Fruit fly (Drosophila melanogaster): ENCODE measurements around the gene Jwa.

Gene Jwa

DNA sequence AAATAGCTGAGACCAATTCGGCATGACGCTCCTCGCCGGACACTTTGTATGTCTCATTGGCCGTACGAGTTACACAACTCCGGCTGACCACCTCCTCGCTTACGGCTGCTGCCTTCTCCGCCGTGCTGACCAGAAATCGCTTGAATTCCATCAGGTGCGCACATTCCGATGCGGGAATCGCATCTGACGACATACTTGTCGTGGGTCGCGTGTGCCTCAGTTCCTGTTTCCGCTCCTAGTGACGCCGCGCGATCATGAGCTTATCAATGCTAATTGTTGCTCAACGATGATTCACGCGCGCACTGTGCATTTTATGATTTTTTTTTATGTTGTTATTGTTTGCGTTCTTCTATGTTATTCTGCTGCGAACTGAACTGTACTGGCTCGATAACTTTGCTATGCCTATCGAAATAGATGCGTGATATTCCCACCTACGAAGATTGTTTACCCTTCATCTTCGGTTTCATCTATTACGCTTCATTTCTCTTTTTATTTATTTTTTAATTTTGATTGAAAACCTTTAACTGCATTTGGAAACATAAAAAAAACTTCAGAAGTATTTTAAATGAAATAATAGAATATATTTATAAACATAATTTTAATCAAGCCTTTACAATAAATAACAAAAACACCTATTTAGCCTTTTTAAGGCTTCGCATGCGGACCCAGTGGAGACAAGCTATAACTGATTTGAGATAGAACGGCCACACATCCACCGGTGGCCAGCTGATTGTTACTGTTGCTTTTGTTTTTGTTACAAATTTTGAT, 2.6 kb downstream of the Jwa start, which contains the start of the genes CG10376 and CG10343 (continued):
- TF ChIP-seq CG8924 (tag; optimal IDR thresholded peaks at IDR 0.05) = peak; percentile 95
- TF ChIP-seq CG10543 (GFP tag; optimal IDR thresholded peaks at IDR 0.05) = peak; percentile 92
- TF ChIP-seq CG17612 (GFP tag; IDR thresholded peaks at IDR 0.05) = 0 out of 2 replicates have a peak, but pooled peaks have one; percentile 38
- no peak for TF ChIP-seq gce (GFP tag; IDR thresholded peaks at IDR 0.05)
- TF ChIP-seq luna (GFP tag; optimal IDR thresholded peaks at IDR 0.05) = no peak
- TF ChIP-seq CG12104 (GFP tag; optimal IDR thresholded peaks at IDR 0.05) = peak; percentile 82
- TF ChIP-seq CG17802 (tag; optimal IDR thresholded peaks at IDR 0.05) = peak; percentile 95
- TF ChIP-seq pros (GFP tag; optimal IDR thresholded peaks at IDR 0.05) = no peak
- TF ChIP-seq CG31224 (GFP tag; IDR thresholded peaks at IDR 0.05) = peak; percentile 82
- TF ChIP-seq C15 (GFP tag; IDR thresholded peaks at IDR 0.05) = no peak; the same call in 2 of the 3 replicates
- peak; percentile 77 for TF ChIP-seq CG3281 (GFP tag; optimal IDR thresholded peaks at IDR 0.05)
- TF ChIP-seq CG9876 (GFP tag; optimal IDR thresholded peaks at IDR 0.05) = peak; percentile 43
- TF ChIP-seq row (GFP tag; IDR thresholded peaks at IDR 0.05) = peak; percentile 97
- no peak for TF ChIP-seq CG10321 (GFP tag; IDR thresholded peaks at IDR 0.05)
- TF ChIP-seq CG2875 (GFP tag; optimal IDR thresholded peaks at IDR 0.05) = peak; percentile 52
- TF ChIP-seq odd (GFP tag; optimal IDR thresholded peaks at IDR 0.05) = peak; percentile 59
- TF ChIP-seq fu2 (GFP tag; optimal IDR thresholded peaks at IDR 0.05) = peak; percentile 30
- TF ChIP-seq Stat92E (GFP tag; optimal IDR thresholded peaks at IDR 0.05) = peak in 1 of 3 experiments; percentile 54
- peak; percentile 99 for TF ChIP-seq D19A (tag; optimal IDR thresholded peaks at IDR 0.05)
- TF ChIP-seq sug (tag; optimal IDR thresholded peaks at IDR 0.05) = peak; percentile 95
- TF ChIP-seq CG6683 (GFP tag; optimal IDR thresholded peaks at IDR 0.05) = peak; percentile 68
- peak; percentile 65 for TF ChIP-seq CG3065 (GFP tag; optimal IDR thresholded peaks at IDR 0.05)
- TF ChIP-seq unpg (GFP tag; optimal IDR thresholded peaks at IDR 0.05) = peak; percentile 90
- peak; percentile 76 for TF ChIP-seq Oaz (GFP tag; IDR thresholded peaks at IDR 0.05)
- no peak for TF ChIP-seq hbn (GFP tag; IDR thresholded peaks at IDR 0.05; ENCODE audit: partially characterized antibody)
- TF ChIP-seq CG15073 (GFP tag; optimal IDR thresholded peaks at IDR 0.05) = peak; percentile 53
- no peak for TF ChIP-seq HLHmδ (GFP tag; optimal IDR thresholded peaks at IDR 0.05)
- peak; percentile 36 for TF ChIP-seq pho (GFP tag; optimal IDR thresholded peaks at IDR 0.05)
- TF ChIP-seq CG6765 (GFP tag; optimal IDR thresholded peaks at IDR 0.05) = peak; percentile 69
- peak; percentile 21 to 90 for TF ChIP-seq Dfd (GFP tag; optimal IDR thresholded peaks at IDR 0.05)
- no peak for TF ChIP-seq fru (optimal IDR thresholded peaks at IDR 0.05)
- TF ChIP-seq ase (GFP tag; IDR thresholded peaks at IDR 0.05) = peak; percentile 62; the same call in 1 of the 3 replicates
- peak; percentile 74 for TF ChIP-seq ATbp (GFP tag; optimal IDR thresholded peaks at IDR 0.05)
- TF ChIP-seq Rfx (GFP tag; IDR thresholded peaks at IDR 0.05) = peak; percentile 88
- peak; percentile 54 for TF ChIP-seq Dad (GFP tag; optimal IDR thresholded peaks at IDR 0.05)
- no peak for TF ChIP-seq sr (GFP tag; IDR thresholded peaks at IDR 0.05)
- peak; percentile 89 for TF ChIP-seq sob (GFP tag; IDR thresholded peaks at IDR 0.05)
- peak; percentile 93 for TF ChIP-seq dysf (GFP tag; IDR thresholded peaks at IDR 0.05)
- TF ChIP-seq Bteb2 (GFP tag; optimal IDR thresholded peaks at IDR 0.05) = no peak
- TF ChIP-seq CG18619 (GFP tag; optimal IDR thresholded peaks at IDR 0.05) = peak; percentile 86
- TF ChIP-seq NC2α (GFP tag; optimal IDR thresholded peaks at IDR 0.05) = no peak
- peak; percentile 76 for TF ChIP-seq CG18764 (GFP tag; optimal IDR thresholded peaks at IDR 0.05)
- TF ChIP-seq nerfin-2 (GFP tag; IDR thresholded peaks at IDR 0.05; ENCODE audit: partially characterized antibody) = no peak
- TF ChIP-seq B-H2 (GFP tag; optimal IDR thresholded peaks at IDR 0.05) = peak; percentile 86
- TF ChIP-seq ham (GFP tag; IDR thresholded peaks at IDR 0.05) = no peak
- TF ChIP-seq kni (GFP tag; optimal IDR thresholded peaks at IDR 0.05) = no peak
- no peak for TF ChIP-seq crc (GFP tag; optimal IDR thresholded peaks at IDR 0.05)
- peak; percentile 35 for TF ChIP-seq Ets97D (GFP tag; optimal IDR thresholded peaks at IDR 0.05)
- TF ChIP-seq gcm (GFP tag; optimal IDR thresholded peaks at IDR 0.05) = peak; percentile 80
- peak; percentile 78; the same call in 2 of the 3 replicates for TF ChIP-seq CG34422 (GFP tag; IDR thresholded peaks at IDR 0.05)

Data from whole organism, embryonic.